Worm (Caenorhabditis elegans) whole organism, young adult: ENCODE results near the gene nep-1.

ENCODE experiments used
- B0019.2 ChIP-seq: fragments of 200-800 bp; sonication (Bioruptor generic); conservative IDR thresholded peaks from 2 replicates; pipeline ENCODE4 v1.3.6; 2022; ENCODE audit warnings: missing genetic modification reagents, missing genetic modification characterization, missing compliant biosample characterization
- B0035.1 ChIP-seq: sonication (generic microtip); optimal IDR thresholded peaks from 2 replicates; lab custom pipeline; 2016; ENCODE audit warnings: missing genetic modification characterization, mild to moderate bottlenecking, missing compliant biosample characterization, missing genotype, missing genetic modification reagents
- B0336.3 ChIP-seq: fragments of 200-800 bp; sonication (Bioruptor generic); IDR thresholded peaks from 2 replicates; pipeline ENCODE4 v1.3.6; 2022; ENCODE audit warnings: missing genetic modification characterization, missing compliant biosample characterization
- C06A6.2 ChIP-seq: fragments of 200-800 bp; sonication (Bioruptor generic); conservative IDR thresholded peaks from 2 replicates; pipeline ENCODE4 v1.3.6; 2022; ENCODE audit warnings: missing genetic modification characterization, missing compliant biosample characterization
- C17E4.6 ChIP-seq: fragments of 200-800 bp; sonication (Bioruptor generic); IDR thresholded peaks from 2 replicates; pipeline ENCODE4 v1.3.6; 2022; ENCODE audit warnings: missing genetic modification reagents, missing genetic modification characterization, missing compliant biosample characterization
- F23B12.7 ChIP-seq: sonication (generic microtip); optimal IDR thresholded peaks from 2 replicates; lab custom pipeline; 2017; ENCODE audit warnings: missing genetic modification characterization, mild to moderate bottlenecking, missing compliant biosample characterization, antibody characterized with exemption, moderate library complexity; ENCODE audit not compliant: insufficient read depth
- F33H1.4 ChIP-seq: fragments of 200-800 bp; sonication (Bioruptor generic); IDR thresholded peaks from 2 replicates; pipeline ENCODE4 v1.3.6; 2022; ENCODE audit warnings: missing genetic modification reagents, missing genetic modification characterization, missing compliant biosample characterization
- F37B4.10 ChIP-seq: fragments of 200-800 bp; sonication (Bioruptor generic); IDR thresholded peaks from 2 replicates; pipeline ENCODE4 v1.3.6; 2022; ENCODE audit warnings: missing genetic modification characterization, missing compliant biosample characterization
- F49E8.2 ChIP-seq: sonication (generic microtip); optimal IDR thresholded peaks from 3 replicates; lab custom pipeline; 2017; ENCODE audit warnings: missing genetic modification characterization, mild to moderate bottlenecking, missing compliant biosample characterization, antibody characterized with exemption, moderate library complexity; ENCODE audit not compliant: insufficient read depth
- Y56A3A.18 ChIP-seq: fragments of 200-800 bp; sonication (Bioruptor generic); IDR thresholded peaks from 2 replicates; pipeline ENCODE4 v1.3.6; 2022; ENCODE audit warnings: missing genetic modification reagents, missing genetic modification characterization, missing compliant biosample characterization
- akir-1 ChIP-seq: fragments of 200-800 bp; sonication (Bioruptor generic); optimal IDR thresholded peaks from 2 replicates; lab custom pipeline; 2018; ENCODE audit warnings: mild to moderate bottlenecking, missing genetic modification characterization, moderate library complexity, missing compliant biosample characterization
- attf-3 ChIP-seq: fragments of 200-800 bp; sonication (Bioruptor generic); conservative IDR thresholded peaks from 2 replicates; pipeline ENCODE4 v1.3.6; 2022; ENCODE audit warnings: missing genetic modification reagents, missing genetic modification characterization, missing compliant biosample characterization
- bed-1 ChIP-seq: fragments of 200-800 bp; sonication (Bioruptor generic); IDR thresholded peaks from 2 replicates; pipeline ENCODE4 v1.3.6; 2022; ENCODE audit warnings: missing genetic modification reagents, missing genetic modification characterization, missing compliant biosample characterization
- ceh-27 ChIP-seq: fragments of 200-800 bp; sonication (Bioruptor generic); optimal IDR thresholded peaks from 2 replicates; lab custom pipeline; 2018; ENCODE audit warnings: mild to moderate bottlenecking, missing genetic modification characterization, moderate library complexity, missing compliant biosample characterization
- dox-1 ChIP-seq: fragments of 200-800 bp; sonication (Bioruptor generic); IDR thresholded peaks from 2 replicates; pipeline ENCODE4 v1.3.6; 2022; ENCODE audit warnings: missing genetic modification reagents, missing genetic modification characterization, missing compliant biosample characterization
- dpl-1 ChIP-seq: fragments of 150-350 bp; optimal IDR thresholded peaks from 2 replicates; lab custom pipeline; 2014; ENCODE audit warnings: missing biosample characterization, missing genetic modification reagents, missing genetic modification characterization
- efl-1 ChIP-seq: fragments of 150-350 bp; optimal IDR thresholded peaks from 2 replicates; lab custom pipeline; 2014; ENCODE audit warnings: missing biosample characterization, missing genetic modification reagents, missing genetic modification characterization
- egl-18 ChIP-seq: fragments of 200-800 bp; sonication (Bioruptor generic); IDR thresholded peaks from 2 replicates; pipeline ENCODE4 v1.3.6; 2022; ENCODE audit warnings: missing genetic modification reagents, missing genetic modification characterization, missing compliant biosample characterization
- ekl-4 ChIP-seq: fragments of 200-800 bp; sonication (Bioruptor generic); IDR thresholded peaks from 2 replicates; pipeline ENCODE4 v1.3.6; 2022; ENCODE audit warnings: missing genetic modification reagents, missing genetic modification characterization, missing compliant biosample characterization
- gei-17 ChIP-seq: fragments of 200-800 bp; sonication (Bioruptor generic); optimal IDR thresholded peaks from 2 replicates; lab custom pipeline; 2018; ENCODE audit warnings: mild to moderate bottlenecking, missing genetic modification characterization, missing compliant biosample characterization
- hmg-1.2 ChIP-seq: fragments of 200-800 bp; sonication (Bioruptor generic); IDR thresholded peaks from 2 replicates; pipeline ENCODE4 v1.3.6; 2022; ENCODE audit warnings: missing genetic modification reagents, missing genetic modification characterization, missing compliant biosample characterization
- lag-1 ChIP-seq: fragments of 200-800 bp; sonication (Bioruptor generic); IDR thresholded peaks from 2 replicates; pipeline ENCODE4 v1.3.6; 2022; ENCODE audit warnings: missing genetic modification reagents, missing genetic modification characterization, missing compliant biosample characterization
- let-526 ChIP-seq: fragments of 200-800 bp; sonication (Bioruptor generic); IDR thresholded peaks from 2 replicates; pipeline ENCODE4 v1.3.6; 2022; ENCODE audit warnings: missing genetic modification reagents, missing genetic modification characterization, missing compliant biosample characterization
- lin-26 ChIP-seq: fragments of 200-800 bp; sonication (Bioruptor generic); IDR thresholded peaks from 2 replicates; pipeline ENCODE4 v1.3.6; 2022; ENCODE audit warnings: missing genetic modification reagents, missing genetic modification characterization, missing compliant biosample characterization
- lin-40 ChIP-seq: sonication (generic microtip); optimal IDR thresholded peaks from 2 replicates; lab custom pipeline; 2016; ENCODE audit warnings: missing genetic modification characterization, mild to moderate bottlenecking, missing compliant biosample characterization, missing genotype, missing genetic modification reagents
- lin-54 ChIP-seq: fragments of 200-800 bp; sonication (Bioruptor generic); optimal IDR thresholded peaks from 2 replicates; lab custom pipeline; 2018; ENCODE audit warnings: mild to moderate bottlenecking, missing genetic modification characterization, missing compliant biosample characterization
- lir-1 ChIP-seq: fragments of 200-800 bp; sonication (Bioruptor generic); conservative IDR thresholded peaks from 2 replicates; pipeline ENCODE4 v1.3.6; 2022; ENCODE audit warnings: missing genetic modification reagents, missing genetic modification characterization, missing compliant biosample characterization
- lsl-1 ChIP-seq: fragments of 200-800 bp; sonication (Bioruptor generic); optimal IDR thresholded peaks from 2 replicates; lab custom pipeline; 2018; ENCODE audit warnings: mild to moderate bottlenecking, missing genetic modification characterization, moderate library complexity, missing compliant biosample characterization
- lsy-27 ChIP-seq: sonication (generic microtip); optimal IDR thresholded peaks from 2 replicates; lab custom pipeline; 2017; ENCODE audit warnings: missing genetic modification characterization, mild to moderate bottlenecking, missing compliant biosample characterization, antibody characterized with exemption, missing genotype, borderline replicate concordance; ENCODE audit not compliant: insufficient read depth
- madf-10 ChIP-seq: sonication (generic microtip); optimal IDR thresholded peaks from 2 replicates; lab custom pipeline; 2016; ENCODE audit warnings: mild to moderate bottlenecking, missing genetic modification characterization, missing compliant biosample characterization
- mcd-1 ChIP-seq: fragments of 200-800 bp; sonication (Bioruptor generic); IDR thresholded peaks from 2 replicates; pipeline ENCODE4 v1.3.6; 2022; ENCODE audit warnings: missing genetic modification reagents, missing genetic modification characterization, missing compliant biosample characterization
- mel-28 ChIP-seq: sonication (generic microtip); optimal IDR thresholded peaks from 2 replicates; lab custom pipeline; 2016; ENCODE audit warnings: borderline replicate concordance, mild to moderate bottlenecking, missing genetic modification characterization, missing compliant biosample characterization
- mes-4 ChIP-seq: sonication (generic microtip); optimal IDR thresholded peaks from 2 replicates; lab custom pipeline; 2016; ENCODE audit warnings: missing genotype, missing genetic modification characterization, missing compliant biosample characterization
- nfya-1 ChIP-seq: sonication (generic microtip); optimal IDR thresholded peaks from 2 replicates; lab custom pipeline; 2017; ENCODE audit warnings: antibody characterized with exemption, missing compliant biosample characterization, missing genetic modification characterization, borderline replicate concordance; ENCODE audit not compliant: insufficient read depth
- nhr-179 ChIP-seq: sonication (generic microtip); optimal IDR thresholded peaks from 2 replicates; lab custom pipeline; 2016; ENCODE audit warnings: mild to moderate bottlenecking, missing genetic modification characterization, missing compliant biosample characterization
- pbrm-1 ChIP-seq: fragments of 200-800 bp; sonication (Bioruptor generic); IDR thresholded peaks from 2 replicates; pipeline ENCODE4 v1.3.6; 2022; ENCODE audit warnings: missing genetic modification reagents, missing genetic modification characterization, missing compliant biosample characterization
- rec-8 ChIP-seq, 2 experiments: sonication (generic microtip); optimal IDR thresholded peaks; 2 replicates each; lab custom pipeline; 2016; ENCODE audit warnings: mild to moderate bottlenecking in 2 of 2, missing genetic modification characterization in 2 of 2, missing genetic modification reagents in 2 of 2, missing genotype in 2 of 2, missing biosample characterization in 1 of 2, missing compliant biosample characterization in 1 of 2, moderate library complexity in 1 of 2
- sdz-38 ChIP-seq: sonication (generic microtip); optimal IDR thresholded peaks from 2 replicates; lab custom pipeline; 2016; ENCODE audit warnings: missing genotype, missing genetic modification characterization, missing compliant biosample characterization
- tlf-1 ChIP-seq: fragments of 200-800 bp; sonication (Bioruptor generic); optimal IDR thresholded peaks from 2 replicates; lab custom pipeline; 2018; ENCODE audit warnings: mild to moderate bottlenecking, missing genetic modification characterization, missing compliant biosample characterization
- unc-62 ChIP-seq: fragments of 150-350 bp; optimal IDR thresholded peaks from 2 replicates; lab custom pipeline; 2014; ENCODE audit warnings: missing biosample characterization, missing genetic modification reagents, missing genetic modification characterization
- xnd-1 ChIP-seq: sonication (generic microtip); optimal IDR thresholded peaks from 2 replicates; lab custom pipeline; 2016; ENCODE audit warnings: missing genotype, missing genetic modification reagents, missing genetic modification characterization, missing compliant biosample characterization
- zfh-2 ChIP-seq: fragments of 200-800 bp; sonication (Bioruptor generic); conservative IDR thresholded peaks from 2 replicates; pipeline ENCODE4 v1.3.6; 2022; ENCODE audit warnings: missing genetic modification reagents, missing genetic modification characterization, missing compliant biosample characterization
- zim-3 ChIP-seq: sonication (generic microtip); optimal IDR thresholded peaks from 2 replicates; lab custom pipeline; 2017; ENCODE audit warnings: mild to moderate bottlenecking, missing genetic modification characterization, moderate library complexity, missing compliant biosample characterization
- ztf-18 ChIP-seq: sonication (generic microtip); optimal IDR thresholded peaks from 2 replicates; lab custom pipeline; 2016; ENCODE audit warnings: missing genotype, mild to moderate bottlenecking, missing genetic modification characterization, missing compliant biosample characterization
- ztf-22 ChIP-seq: fragments of 200-800 bp; sonication (Bioruptor generic); optimal IDR thresholded peaks from 2 replicates; lab custom pipeline; 2018; ENCODE audit warnings: mild to moderate bottlenecking, missing genetic modification characterization, moderate library complexity, missing compliant biosample characterization
- ztf-6 ChIP-seq: fragments of 200-800 bp; sonication (Bioruptor generic); IDR thresholded peaks from 2 replicates; pipeline ENCODE4 v1.3.6; 2022; ENCODE audit warnings: missing genetic modification reagents, missing genetic modification characterization, missing compliant biosample characterization

Gene nep-1

DNA sequence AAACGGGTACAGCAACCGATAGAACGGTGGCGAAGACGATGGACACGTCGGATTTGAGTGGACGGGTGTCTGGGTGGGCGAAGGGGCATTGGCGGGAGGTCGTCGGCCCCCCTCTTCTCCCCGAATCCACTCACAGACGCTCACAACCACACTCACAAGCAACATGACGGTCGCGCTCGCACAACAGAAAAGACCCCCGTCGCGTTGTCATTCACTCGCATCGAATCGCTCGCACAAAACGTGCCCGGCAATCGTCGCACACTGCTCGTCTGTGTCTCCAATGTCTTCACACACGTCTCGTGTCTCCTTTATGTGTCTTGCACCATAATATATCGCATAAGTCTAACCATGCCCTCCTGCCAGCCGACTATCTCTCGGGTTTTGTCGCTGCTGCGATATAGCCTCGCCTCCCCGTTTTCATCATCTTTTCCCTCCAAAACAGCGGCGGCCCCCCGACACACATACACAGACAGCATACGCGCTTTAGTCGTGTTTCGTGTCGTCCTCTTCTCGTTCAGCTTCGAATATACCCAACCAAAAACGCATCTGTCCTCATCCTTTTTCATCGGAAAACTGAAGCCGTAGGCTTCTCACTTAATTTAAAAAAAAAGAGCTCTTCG is 22.8 kb downstream of the nep-1 start:
- TF ChIP-seq lag-1 (no peak), ceh-27 (peak; percentile 85), tlf-1 (GFP tag; lab: Kevin White, UChicago) (no peak), Y56A3A.18 (GFP tag; lab: Robert Waterston, UW) (no peak), ztf-22 (GFP tag; lab: Kevin White, UChicago) (peak; percentile 67), lir-1 (GFP tag; lab: Robert Waterston, UW) (peak; percentile 76), madf-10 (tag; lab: Kevin White, UChicago) (peak; percentile 94), egl-18 (GFP tag; lab: Robert Waterston, UW) (no peak), let-526 (peak; percentile 23; the same call in 1 of the 2 replicates), gei-17 (GFP tag; lab: Kevin White, UChicago) (peak; percentile 70), ztf-18 (tag; lab: Kevin White, UChicago) (peak; percentile 50), B0035.1 (tag; lab: Kevin White, UChicago) (peak; percentile 37), ekl-4 (GFP tag; lab: Robert Waterston, UW) (peak; percentile 68; the same call in 1 of the 2 replicates), hmg-1.2 (GFP tag; lab: Robert Waterston, UW) (peak; percentile 95), zfh-2 (GFP tag; lab: Robert Waterston, UW) (peak; percentile 98), lin-26 (GFP tag; lab: Robert Waterston, UW) (peak; percentile 63; the same call in 1 of the 2 replicates), F49E8.2 (tag; lab: Kevin White, UChicago) (no peak), xnd-1 (no peak), rec-8 (tag; optimal IDR thresholded peaks at IDR 0.05; lab: Kevin White, UChicago) (no peak), F23B12.7 (tag; lab: Kevin White, UChicago) (no peak), nfya-1 (tag; lab: Kevin White, UChicago) (no peak), C06A6.2 (GFP tag; lab: Robert Waterston, UW) (peak; percentile 76), attf-3 (GFP tag; lab: Robert Waterston, UW) (0 out of 2 replicates have a peak, but pooled peaks have one; percentile 41), pbrm-1 (peak; percentile 79; the same call in 1 of the 2 replicates), akir-1 (GFP tag; lab: Kevin White, UChicago) (peak; percentile 5), F37B4.10 (GFP tag; lab: Robert Waterston, UW) (no peak), unc-62 (peak; percentile 38), lin-54 (GFP tag; lab: Kevin White, UChicago) (peak; percentile 50), nhr-179 (tag; lab: Kevin White, UChicago) (no peak), mes-4 (tag; lab: Kevin White, UChicago) (no peak), dox-1 (GFP tag; lab: Robert Waterston, UW) (peak; percentile 91), lsl-1 (no peak), sdz-38 (tag; lab: Kevin White, UChicago) (no peak), lsy-27 (tag; lab: Kevin White, UChicago) (no peak), B0019.2 (no peak), efl-1 (GFP tag; lab: Kevin White, UChicago) (no peak), C17E4.6 (no peak), mcd-1 (peak; percentile 66), ztf-6 (GFP tag; lab: Robert Waterston, UW) (no peak), mel-28 (tag; lab: Kevin White, UChicago) (no peak), bed-1 (GFP tag; lab: Robert Waterston, UW) (no peak), dpl-1 (GFP tag; lab: Kevin White, UChicago) (no peak), B0336.3 (GFP tag; lab: Robert Waterston, UW) (peak; percentile 75; the same call in 1 of the 2 replicates), F33H1.4 (peak; percentile 12; the same call in 1 of the 2 replicates), lin-40 (tag; lab: Kevin White, UChicago) (peak; percentile 87), zim-3 (tag; lab: Kevin White, UChicago) (no peak)
